Worm (Caenorhabditis elegans) whole organism, mixed stage, embryonic: ENCODE results near the gene srsx-37.

Experiments
- M03D4.4 ChIP-seq: sonication (generic microtip); optimal IDR thresholded peaks from 2 replicates; lab custom pipeline; 2017; ENCODE audit warnings: mild to moderate bottlenecking, missing genetic modification characterization, missing compliant biosample characterization
- bed-3 ChIP-seq: fragments of 200-800 bp; sonication (Bioruptor generic); optimal IDR thresholded peaks from 3 replicates; lab custom pipeline; 2018; ENCODE audit warnings: mild to moderate bottlenecking, missing genetic modification characterization, moderate library complexity, missing compliant biosample characterization
- blmp-1 ChIP-seq: fragments of 150-350 bp; optimal IDR thresholded peaks from 2 replicates; lab custom pipeline; 2014; ENCODE audit warnings: missing biosample characterization, missing genetic modification characterization
- ceh-39 ChIP-seq: fragments of 150-350 bp; optimal IDR thresholded peaks from 2 replicates; lab custom pipeline; 2014; ENCODE audit warnings: missing biosample characterization, missing genetic modification characterization
- ceh-43 ChIP-seq: fragments of 200-800 bp; sonication (Bioruptor generic); optimal IDR thresholded peaks from 2 replicates; lab custom pipeline; 2018; ENCODE audit warnings: mild to moderate bottlenecking, missing genetic modification characterization, moderate library complexity, missing compliant biosample characterization
- ceh-83 ChIP-seq: fragments of 200-800 bp; sonication (Bioruptor generic); optimal IDR thresholded peaks from 2 replicates; lab custom pipeline; 2018; ENCODE audit warnings: mild to moderate bottlenecking, missing genetic modification characterization, missing compliant biosample characterization
- ces-1 ChIP-seq: fragments of 150-350 bp; optimal IDR thresholded peaks from 2 replicates; lab custom pipeline; 2014; ENCODE audit warnings: missing biosample characterization, missing genetic modification reagents, missing genetic modification characterization
- cnd-1 ChIP-seq: fragments of 200-800 bp; sonication (Bioruptor generic); optimal IDR thresholded peaks from 2 replicates; lab custom pipeline; 2018; ENCODE audit warnings: mild to moderate bottlenecking, missing genetic modification characterization, missing compliant biosample characterization
- drap-1 ChIP-seq: fragments of 200-800 bp; sonication (Bioruptor generic); optimal IDR thresholded peaks from 3 replicates; lab custom pipeline; 2018; ENCODE audit warnings: mild to moderate bottlenecking, missing genetic modification characterization, missing compliant biosample characterization
- elt-1 ChIP-seq: sonication (generic microtip); optimal IDR thresholded peaks from 2 replicates; lab custom pipeline; 2017; ENCODE audit warnings: missing genetic modification characterization, mild to moderate bottlenecking, missing compliant biosample characterization, antibody characterized with exemption, moderate library complexity, borderline replicate concordance; ENCODE audit not compliant: insufficient read depth
- elt-3 ChIP-seq: fragments of 150-350 bp; optimal IDR thresholded peaks from 2 replicates; lab custom pipeline; 2014; ENCODE audit warnings: missing biosample characterization, missing genetic modification characterization
- flh-1 ChIP-seq: fragments of 200-800 bp; sonication (Bioruptor generic); optimal IDR thresholded peaks from 2 replicates; lab custom pipeline; 2018; ENCODE audit warnings: mild to moderate bottlenecking, missing genetic modification characterization, moderate library complexity, missing compliant biosample characterization
- ham-2 ChIP-seq: fragments of 200-800 bp; sonication (Bioruptor generic); optimal IDR thresholded peaks from 2 replicates; lab custom pipeline; 2018; ENCODE audit warnings: mild to moderate bottlenecking, missing genetic modification characterization, missing compliant biosample characterization
- hlh-1 ChIP-seq: fragments of 150-350 bp; optimal IDR thresholded peaks from 2 replicates; lab custom pipeline; 2014; ENCODE audit warnings: missing biosample characterization, missing genetic modification reagents, missing genetic modification characterization
- lin-13 ChIP-seq: fragments of 150-350 bp; optimal IDR thresholded peaks from 2 replicates; lab custom pipeline; 2014; ENCODE audit warnings: missing biosample characterization, missing genetic modification characterization
- lin-32 ChIP-seq: fragments of 200-800 bp; sonication (Bioruptor generic); optimal IDR thresholded peaks from 2 replicates; lab custom pipeline; 2018; ENCODE audit warnings: mild to moderate bottlenecking, missing genetic modification characterization, missing compliant biosample characterization
- mab-5 ChIP-seq: fragments of 150-350 bp; optimal IDR thresholded peaks from 2 replicates; lab custom pipeline; 2014; ENCODE audit warnings: missing biosample characterization, missing genetic modification characterization
- mep-1 ChIP-seq: fragments of 150-350 bp; optimal IDR thresholded peaks from 2 replicates; lab custom pipeline; 2017; ENCODE audit warnings: missing biosample characterization, missing genetic modification reagents, missing genetic modification characterization, inconsistent platforms
- mls-2 ChIP-seq: sonication (generic microtip); optimal IDR thresholded peaks from 2 replicates; lab custom pipeline; 2016; ENCODE audit warnings: mild to moderate bottlenecking, missing genetic modification characterization, moderate library complexity, missing compliant biosample characterization
- nhr-12 ChIP-seq: fragments of 150-350 bp; optimal IDR thresholded peaks from 2 replicates; lab custom pipeline; 2014; ENCODE audit warnings: missing biosample characterization, missing genetic modification characterization
- nhr-2 ChIP-seq: fragments of 150-350 bp; optimal IDR thresholded peaks from 2 replicates; lab custom pipeline; 2014; ENCODE audit warnings: missing biosample characterization, missing genetic modification characterization
- nhr-237 ChIP-seq: fragments of 150-350 bp; optimal IDR thresholded peaks from 2 replicates; lab custom pipeline; 2014; ENCODE audit warnings: missing biosample characterization, missing genetic modification characterization
- nhr-28 ChIP-seq: fragments of 150-350 bp; optimal IDR thresholded peaks from 2 replicates; lab custom pipeline; 2014; ENCODE audit warnings: missing biosample characterization, missing genetic modification characterization
- nhr-76 ChIP-seq: sonication (generic microtip); optimal IDR thresholded peaks from 2 replicates; lab custom pipeline; 2017; ENCODE audit warnings: missing biosample characterization, missing genetic modification characterization
- pha-4 ChIP-seq: fragments of 150-350 bp; optimal IDR thresholded peaks from 2 replicates; lab custom pipeline; 2018; ENCODE audit warnings: missing biosample characterization, missing genetic modification reagents, missing genetic modification characterization
- sem-2 ChIP-seq: fragments of 200-800 bp; sonication (Bioruptor generic); optimal IDR thresholded peaks from 2 replicates; lab custom pipeline; 2018; ENCODE audit warnings: mild to moderate bottlenecking, missing genetic modification characterization, missing compliant biosample characterization
- snpc-4 ChIP-seq: fragments of 150-350 bp; optimal IDR thresholded peaks from 2 replicates; lab custom pipeline; 2014; ENCODE audit warnings: missing biosample characterization, missing genetic modification characterization
- sptf-1 ChIP-seq: sonication (generic microtip); optimal IDR thresholded peaks from 2 replicates; lab custom pipeline; 2017; ENCODE audit warnings: mild to moderate bottlenecking, missing genetic modification characterization, moderate library complexity, missing compliant biosample characterization
- tbx-8 ChIP-seq: fragments of 200-800 bp; sonication (Bioruptor generic); optimal IDR thresholded peaks from 2 replicates; lab custom pipeline; 2018; ENCODE audit warnings: mild to moderate bottlenecking, missing genetic modification characterization, moderate library complexity, missing compliant biosample characterization
- zip-8 ChIP-seq: fragments of 150-350 bp; optimal IDR thresholded peaks from 2 replicates; lab custom pipeline; 2014; ENCODE audit warnings: missing biosample characterization, missing genetic modification characterization
- ztf-11 ChIP-seq: fragments of 150-350 bp; optimal IDR thresholded peaks from 2 replicates; lab custom pipeline; 2014; ENCODE audit warnings: missing biosample characterization, missing genetic modification characterization

The srsx-37 gene

ce11 chrV:15240215-15240614 lies 18.7 kb downstream of the srsx-37 start, which contains the start of gene srw-11:
Gene srw-11 (minus strand): TSS chrV:15240315.
- TF ChIP-seq drap-1, result no peak
- no peak for TF ChIP-seq ceh-39 (tag; lab: Kevin White, UChicago)
- TF ChIP-seq nhr-28 (tag; lab: Kevin White, UChicago), result no peak
- TF ChIP-seq blmp-1, result no peak
- TF ChIP-seq ces-1 (GFP tag; lab: Kevin White, UChicago), result no peak
- no peak for TF ChIP-seq elt-1 (tag; lab: Kevin White, UChicago)
- TF ChIP-seq nhr-12 (tag; lab: Kevin White, UChicago), result no peak
- TF ChIP-seq mep-1 (tag; lab: Kevin White, UChicago), result no peak
- TF ChIP-seq nhr-2 (tag; lab: Kevin White, UChicago), result no peak
- no peak for TF ChIP-seq sptf-1
- no peak for TF ChIP-seq pha-4 (tag; lab: Kevin White, UChicago)
- TF ChIP-seq ham-2 (GFP tag; lab: Kevin White, UChicago), result no peak
- no peak for TF ChIP-seq mls-2
- TF ChIP-seq flh-1 (GFP tag; lab: Kevin White, UChicago), result no peak
- TF ChIP-seq, all 35 proteins: peak for 0

- TF ChIP-seq tbx-8 (GFP tag; lab: Kevin White, UChicago) (no peak), nhr-237 (tag; lab: Kevin White, UChicago) (no peak), mep-1 (tag; lab: Kevin White, UChicago) (no peak), blmp-1 (no peak), M03D4.4 (no peak), mls-2 (no peak), ceh-39 (tag; lab: Kevin White, UChicago) (no peak), ceh-83 (GFP tag; lab: Kevin White, UChicago) (no peak), ham-2 (GFP tag; lab: Kevin White, UChicago) (no peak), lin-32 (no peak), cnd-1 (tag; lab: Kevin White, UChicago) (no peak), lin-13 (tag; lab: Kevin White, UChicago) (no peak), elt-3 (tag; lab: Kevin White, UChicago) (no peak), nhr-28 (tag; lab: Kevin White, UChicago) (no peak), ztf-11 (tag; lab: Kevin White, UChicago) (no peak)
Observed at ce11 chrV:15238552-15238951, 20.4 kb downstream of the srsx-37 start, which contains the start of gene srw-12. Gene srw-12 (minus strand): TSS chrV:15238652.

- TF ChIP-seq nhr-28 (tag; lab: Kevin White, UChicago), result no peak
- no peak for TF ChIP-seq mab-5 (tag; lab: Kevin White, UChicago)
- no peak for TF ChIP-seq hlh-1
- TF ChIP-seq nhr-237 (tag; lab: Kevin White, UChicago), result no peak
- TF ChIP-seq ztf-11 (tag; lab: Kevin White, UChicago), result no peak
- TF ChIP-seq ceh-39 (tag; lab: Kevin White, UChicago), result no peak
- TF ChIP-seq drap-1, result no peak
- no peak for TF ChIP-seq sptf-1
- no peak for TF ChIP-seq ham-2 (GFP tag; lab: Kevin White, UChicago)
- no peak for TF ChIP-seq nhr-76 (tag; lab: Kevin White, UChicago)
- no peak for TF ChIP-seq lin-32
- TF ChIP-seq bed-3 (GFP tag; lab: Kevin White, UChicago), result no peak
Observed at ce11 chrV:15235661-15236060, 23.3 kb downstream of the srsx-37 start, which contains the start of gene nhr-164. Gene nhr-164 (minus strand): TSS chrV:15235761.

ce11 chrV:15232200-15232599 lies 26.7 kb downstream of the srsx-37 start, which contains the start of gene srw-13:
Gene srw-13 (plus strand): TSS chrV:15232500.
- TF ChIP-seq drap-1 (no peak), nhr-76 (tag; lab: Kevin White, UChicago) (no peak), M03D4.4 (no peak), nhr-12 (tag; lab: Kevin White, UChicago) (no peak), nhr-2 (tag; lab: Kevin White, UChicago) (no peak), tbx-8 (GFP tag; lab: Kevin White, UChicago) (no peak), mep-1 (tag; lab: Kevin White, UChicago) (no peak), sptf-1 (no peak), snpc-4 (tag; lab: Kevin White, UChicago) (no peak), ces-1 (GFP tag; lab: Kevin White, UChicago) (no peak), ztf-11 (tag; lab: Kevin White, UChicago) (no peak), ceh-43 (GFP tag; lab: Kevin White, UChicago) (no peak), sem-2 (GFP tag; lab: Kevin White, UChicago) (no peak)

ce11 chrV:15230243-15230642 lies 28.7 kb downstream of the srsx-37 start, which contains the start of gene srw-15:
Gene srw-15 (plus strand): TSS chrV:15230543.
- TF ChIP-seq ceh-83 (GFP tag; lab: Kevin White, UChicago) (no peak), ztf-11 (tag; lab: Kevin White, UChicago) (no peak), ceh-39 (tag; lab: Kevin White, UChicago) (no peak), ceh-43 (GFP tag; lab: Kevin White, UChicago) (no peak), zip-8 (tag; lab: Kevin White, UChicago) (no peak)
